Worm (Caenorhabditis elegans) whole organism, L1 larva: Measurements from ENCODE around the gene Y49F6C.8.

Experiments
- lin-14 ChIP-seq: fragments of 200-800 bp; sonication (Bioruptor generic); optimal IDR thresholded peaks from 2 replicates; lab custom pipeline; 2018; ENCODE audit warnings: mild to moderate bottlenecking, missing genetic modification characterization, moderate library complexity, missing compliant biosample characterization
- mep-1 ChIP-seq: fragments of 150-350 bp; optimal IDR thresholded peaks from 2 replicates; lab custom pipeline; 2014; ENCODE audit warnings: missing biosample characterization, missing genetic modification characterization

- TF ChIP-seq lin-14 = no peak
- no peak for TF ChIP-seq mep-1 (tag; lab: Kevin White, UChicago)
Measured at ce11 chrII:3323179-3323578, 46.7 kb downstream of the Y49F6C.8 start, which contains the start of gene Y46D2A.2.
